Fruit fly (Drosophila melanogaster) S2 (cell line): ENCODE results near the gene CG7289.

ENCODE experiments used
- CG8478 ChIP-seq: fragments of >200 bp; optimal IDR thresholded peaks from 2 replicates; lab custom pipeline; 2018
- CTCF ChIP-seq, 2 experiments: fragments of >200 bp; optimal IDR thresholded peaks; 2 replicates each; lab custom pipeline; 2018

dm6 chr2L:2007093-2007492 is 25.1 kb downstream of the CG7289 start, which contains the start of gene CG15353:
- TF ChIP-seq CTCF (optimal IDR thresholded peaks at IDR 0.05; lab: Kevin White, UChicago): no peak
- no peak for TF ChIP-seq CG8478 (lab: Kevin White, UChicago)
